Fruit fly (Drosophila melanogaster): ENCODE measurements around the gene AP-1gamma.

Gene AP-1gamma

DNA sequence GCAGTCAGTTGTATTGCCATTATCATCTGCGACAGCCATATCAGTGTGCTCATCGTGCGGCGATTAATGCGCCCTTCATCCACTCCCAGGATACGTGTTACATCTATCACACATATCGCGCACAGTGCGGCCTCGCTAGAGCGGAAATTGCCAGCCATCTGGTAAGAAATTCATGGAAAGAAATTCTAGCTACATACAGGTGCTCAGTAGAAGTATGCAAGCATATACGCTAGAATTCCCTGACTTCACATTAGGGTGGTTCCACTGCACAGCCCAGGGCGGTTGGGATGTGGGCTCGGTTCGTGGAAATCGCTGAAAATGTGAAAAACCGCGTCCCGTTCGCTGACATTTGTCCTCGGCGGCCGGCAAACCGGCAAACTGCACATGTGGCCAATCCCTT, 32.7 kb downstream of the AP-1gamma start (continued):
- TF ChIP-seq CG17829 (tag; optimal IDR thresholded peaks at IDR 0.05) (peak; percentile 70), zen2 (GFP tag; IDR thresholded peaks at IDR 0.05; ENCODE audit: partially characterized antibody) (no peak), pnt (GFP tag; optimal IDR thresholded peaks at IDR 0.05) (peak; percentile 82), amos (GFP tag; IDR thresholded peaks at IDR 0.05; ENCODE audit: partially characterized antibody) (no peak), ap (GFP tag; IDR thresholded peaks at IDR 0.05) (peak; percentile 74), Antp (GFP tag; optimal IDR thresholded peaks at IDR 0.05) (peak; percentile 86), CG7372 (GFP tag; IDR thresholded peaks at IDR 0.05) (peak; percentile 72), hb (GFP tag; IDR thresholded peaks at IDR 0.05; ENCODE audit: partially characterized antibody) (0 out of 3 replicates have a peak, but pooled peaks have one; percentile 24), tgo (GFP tag; IDR thresholded peaks at IDR 0.05) (peak; percentile 80), CG14014 (GFP tag; IDR thresholded peaks at IDR 0.05) (peak; percentile 79), Mad (GFP tag; optimal IDR thresholded peaks at IDR 0.05) (peak; percentile 67), Dp (GFP tag; optimal IDR thresholded peaks at IDR 0.05) (no peak), CG8924 (tag; optimal IDR thresholded peaks at IDR 0.05) (peak; percentile 69), gsb (GFP tag; IDR thresholded peaks at IDR 0.05) (peak; percentile 60), Ets65A (GFP tag) (peak; percentile 92), Trl (optimal IDR thresholded peaks at IDR 0.05) (no peak), Trl (GFP tag; optimal IDR thresholded peaks at IDR 0.05) (peak; percentile 74), CG7786 (GFP tag; optimal IDR thresholded peaks at IDR 0.05) (peak; percentile 76), CG12659 (GFP tag; optimal IDR thresholded peaks at IDR 0.05) (peak; percentile 58), PHDP (tag; optimal IDR thresholded peaks at IDR 0.05) (peak; percentile 53), dmrt11E (tag; optimal IDR thresholded peaks at IDR 0.05) (peak; percentile 79), CG2202 (tag; optimal IDR thresholded peaks at IDR 0.05) (peak; percentile 38), twi (tag; optimal IDR thresholded peaks at IDR 0.05) (peak; percentile 24), CG10462 (GFP tag; optimal IDR thresholded peaks at IDR 0.05) (peak; percentile 37), CG1602 (GFP tag; optimal IDR thresholded peaks at IDR 0.05) (peak; percentile 43), Drgx (GFP tag; IDR thresholded peaks at IDR 0.05) (peak; percentile 87), CG15601 (tag; optimal IDR thresholded peaks at IDR 0.05) (peak; percentile 55), CG7928 (GFP tag; optimal IDR thresholded peaks at IDR 0.05) (no peak), tll (GFP tag; optimal IDR thresholded peaks at IDR 0.05) (no peak), Aef1 (GFP tag; IDR thresholded peaks at IDR 0.05) (peak; percentile 75), repo (GFP tag; optimal IDR thresholded peaks at IDR 0.05) (peak; percentile 78), CG2116 (GFP tag; optimal IDR thresholded peaks at IDR 0.05) (peak; percentile 5), peb (GFP tag; IDR thresholded peaks at IDR 0.05) (peak; percentile 77), eyg (GFP tag; optimal IDR thresholded peaks at IDR 0.05) (no peak), CG31388 (GFP tag; optimal IDR thresholded peaks at IDR 0.05) (no peak), CG12155 (GFP tag; optimal IDR thresholded peaks at IDR 0.05) (peak; percentile 58), E2f2 (GFP tag; IDR thresholded peaks at IDR 0.05) (peak; percentile 42), CG30403 (GFP tag; optimal IDR thresholded peaks at IDR 0.05) (peak; percentile 57), fd3F (GFP tag; optimal IDR thresholded peaks at IDR 0.05) (peak; percentile 28), org-1 (GFP tag; optimal IDR thresholded peaks at IDR 0.05) (no peak), NfI (GFP tag; optimal IDR thresholded peaks at IDR 0.05) (peak; percentile 59), CG7556 (GFP tag; optimal IDR thresholded peaks at IDR 0.05) (peak; percentile 61), Deaf1 (tag; optimal IDR thresholded peaks at IDR 0.05) (peak; percentile 10), CG34224 (GFP tag; IDR thresholded peaks at IDR 0.05; ENCODE audit: partially characterized antibody) (no peak), CG9609 (GFP tag; optimal IDR thresholded peaks at IDR 0.05) (peak; percentile 63), Dip2 (GFP tag; IDR thresholded peaks at IDR 0.05) (no peak), Sox102F (GFP tag; optimal IDR thresholded peaks at IDR 0.05) (no peak), CG14050 (GFP tag; IDR thresholded peaks at IDR 0.05) (peak; percentile 75), cato (GFP tag; optimal IDR thresholded peaks at IDR 0.05; ENCODE audit: borderline replicate concordance) (no peak), Abd-B (GFP tag; optimal IDR thresholded peaks at IDR 0.05) (peak; percentile 70), hkb (optimal IDR thresholded peaks at IDR 0.05) (no peak), hkb (GFP tag; IDR thresholded peaks at IDR 0.05) (peak; percentile 82)
